Worm (Caenorhabditis elegans): ENCODE measurements around the gene spt-5.

- TF ChIP-seq elt-1 (tag; optimal IDR thresholded peaks at IDR 0.05) (no peak), mdl-1 (tag; optimal IDR thresholded peaks at IDR 0.05) (no peak), snpc-4 (tag; optimal IDR thresholded peaks at IDR 0.05) (no peak), ceh-82 (tag; optimal IDR thresholded peaks at IDR 0.05) (no peak), zag-1 (tag; optimal IDR thresholded peaks at IDR 0.05) (no peak)
These were observed 4.6 kb upstream of the spt-5 start, which contains the start of gene T12G3.2 for ce11 chrIV:12046524-12047203.
